Fruit fly (Drosophila melanogaster): Measurements from ENCODE around the gene CG15155.

DNA sequence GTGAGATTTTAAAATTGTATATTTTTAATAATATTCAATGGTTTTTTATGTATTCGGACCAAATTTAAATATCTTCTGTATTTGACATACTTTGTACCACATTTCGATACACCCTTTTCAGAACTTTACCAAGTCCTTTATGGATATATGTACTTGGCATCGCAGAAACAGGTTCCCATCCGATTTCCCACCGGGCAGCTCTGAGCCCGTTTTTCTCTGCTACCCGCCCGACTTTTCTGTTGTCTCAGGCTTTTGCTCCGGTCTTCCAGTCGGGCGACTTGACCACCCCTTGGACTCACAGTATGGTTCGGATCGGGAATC lies 32.5 kb upstream of the CG15155 start:
- TF ChIP-seq CG10348 (GFP tag; IDR thresholded peaks at IDR 0.05): peak; percentile 37; the same call in 1 of the 2 replicates
- TF ChIP-seq CG34367 (tag; optimal IDR thresholded peaks at IDR 0.05): peak; percentile 81
- TF ChIP-seq D1 (tag; optimal IDR thresholded peaks at IDR 0.05): no peak
- TF ChIP-seq Pif1A (GFP tag; optimal IDR thresholded peaks at IDR 0.05): peak; percentile 10

Data from whole organism, pupa.